Worm (Caenorhabditis elegans) whole organism, L4 larva: ENCODE data around the gene dnc-2.

Source experiments
- ceh-44 ChIP-seq: fragments of 200-800 bp; sonication (Bioruptor generic); IDR thresholded peaks from 2 replicates; pipeline ENCODE4 v1.3.6; 2022; ENCODE audit warnings: missing genetic modification reagents, missing genetic modification characterization, missing compliant biosample characterization
- ceh-82 ChIP-seq: sonication (generic microtip); optimal IDR thresholded peaks from 2 replicates; lab custom pipeline; 2017; ENCODE audit warnings: missing biosample characterization, missing genetic modification characterization
- daf-8 ChIP-seq: fragments of 200-800 bp; sonication (Bioruptor generic); IDR thresholded peaks from 2 replicates; pipeline ENCODE4 v1.3.6; 2022; ENCODE audit warnings: missing genetic modification characterization, missing compliant biosample characterization
- hmg-1.1 ChIP-seq: fragments of 200-800 bp; sonication (Bioruptor generic); IDR thresholded peaks from 2 replicates; pipeline ENCODE4 v1.3.6; 2022; ENCODE audit warnings: missing genetic modification reagents, missing genetic modification characterization, missing compliant biosample characterization
- nhr-28 ChIP-seq: fragments of 150-350 bp; optimal IDR thresholded peaks from 2 replicates; lab custom pipeline; 2014; ENCODE audit warnings: missing biosample characterization, missing genetic modification characterization
- nhr-6 ChIP-seq: fragments of 150-350 bp; optimal IDR thresholded peaks from 2 replicates; lab custom pipeline; 2014; ENCODE audit warnings: missing biosample characterization, missing genetic modification characterization
- pqm-1 ChIP-seq: sonication (generic microtip); optimal IDR thresholded peaks from 2 replicates; lab custom pipeline; 2017; ENCODE audit warnings: missing biosample characterization, missing genetic modification characterization
- zag-1 ChIP-seq: fragments of 150-350 bp; optimal IDR thresholded peaks from 2 replicates; lab custom pipeline; 2014; ENCODE audit warnings: missing biosample characterization, missing genetic modification characterization

DNA sequence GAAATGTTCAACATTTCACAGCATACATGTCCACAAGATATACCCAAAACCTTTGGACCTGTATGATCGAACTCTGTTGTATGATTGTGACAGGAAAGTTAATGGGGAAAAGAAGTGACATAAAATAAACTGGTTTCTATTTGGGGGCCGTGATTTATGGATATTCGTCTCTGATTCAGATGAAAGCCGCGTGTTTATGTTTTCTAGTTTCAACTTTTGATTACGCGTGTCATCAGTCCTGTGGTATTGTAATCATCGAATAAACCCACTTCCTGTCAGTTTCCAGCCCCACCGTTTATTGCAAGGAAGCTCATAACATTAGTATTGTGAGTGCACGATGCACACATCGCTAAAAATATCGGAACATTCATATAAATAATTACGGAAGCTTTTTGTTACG, 3.3 kb downstream of the dnc-2 start:
- TF ChIP-seq ceh-82 (tag; lab: Kevin White, UChicago) = no peak
- no peak for TF ChIP-seq ceh-44 (GFP tag; lab: Robert Waterston, UW)
- TF ChIP-seq nhr-28 = peak; percentile 80
- TF ChIP-seq daf-8 (GFP tag; lab: Robert Waterston, UW) = no peak
- TF ChIP-seq pqm-1 (tag; lab: Kevin White, UChicago) = no peak
- TF ChIP-seq nhr-6 (tag; lab: Kevin White, UChicago) = no peak
- TF ChIP-seq hmg-1.1 (GFP tag; lab: Robert Waterston, UW) = no peak
- no peak for TF ChIP-seq zag-1 (tag; lab: Kevin White, UChicago)
